Worm (Caenorhabditis elegans) whole organism, mixed stage, embryonic: ENCODE results near the gene Y46H3D.8.

Experiments
- M03D4.4 ChIP-seq: sonication (generic microtip); optimal IDR thresholded peaks from 2 replicates; lab custom pipeline; 2017; ENCODE audit warnings: mild to moderate bottlenecking, missing genetic modification characterization, missing compliant biosample characterization
- bed-3 ChIP-seq: fragments of 200-800 bp; sonication (Bioruptor generic); optimal IDR thresholded peaks from 3 replicates; lab custom pipeline; 2018; ENCODE audit warnings: mild to moderate bottlenecking, missing genetic modification characterization, moderate library complexity, missing compliant biosample characterization
- blmp-1 ChIP-seq: fragments of 150-350 bp; optimal IDR thresholded peaks from 2 replicates; lab custom pipeline; 2014; ENCODE audit warnings: missing biosample characterization, missing genetic modification characterization
- ceh-39 ChIP-seq: fragments of 150-350 bp; optimal IDR thresholded peaks from 2 replicates; lab custom pipeline; 2014; ENCODE audit warnings: missing biosample characterization, missing genetic modification characterization
- ceh-43 ChIP-seq: fragments of 200-800 bp; sonication (Bioruptor generic); optimal IDR thresholded peaks from 2 replicates; lab custom pipeline; 2018; ENCODE audit warnings: mild to moderate bottlenecking, missing genetic modification characterization, moderate library complexity, missing compliant biosample characterization
- ceh-83 ChIP-seq: fragments of 200-800 bp; sonication (Bioruptor generic); optimal IDR thresholded peaks from 2 replicates; lab custom pipeline; 2018; ENCODE audit warnings: mild to moderate bottlenecking, missing genetic modification characterization, missing compliant biosample characterization
- ces-1 ChIP-seq: fragments of 150-350 bp; optimal IDR thresholded peaks from 2 replicates; lab custom pipeline; 2014; ENCODE audit warnings: missing biosample characterization, missing genetic modification reagents, missing genetic modification characterization
- cnd-1 ChIP-seq: fragments of 200-800 bp; sonication (Bioruptor generic); optimal IDR thresholded peaks from 2 replicates; lab custom pipeline; 2018; ENCODE audit warnings: mild to moderate bottlenecking, missing genetic modification characterization, missing compliant biosample characterization
- drap-1 ChIP-seq: fragments of 200-800 bp; sonication (Bioruptor generic); optimal IDR thresholded peaks from 3 replicates; lab custom pipeline; 2018; ENCODE audit warnings: mild to moderate bottlenecking, missing genetic modification characterization, missing compliant biosample characterization
- elt-1 ChIP-seq: sonication (generic microtip); optimal IDR thresholded peaks from 2 replicates; lab custom pipeline; 2017; ENCODE audit warnings: missing genetic modification characterization, mild to moderate bottlenecking, missing compliant biosample characterization, antibody characterized with exemption, moderate library complexity, borderline replicate concordance; ENCODE audit not compliant: insufficient read depth
- ham-2 ChIP-seq: fragments of 200-800 bp; sonication (Bioruptor generic); optimal IDR thresholded peaks from 2 replicates; lab custom pipeline; 2018; ENCODE audit warnings: mild to moderate bottlenecking, missing genetic modification characterization, missing compliant biosample characterization
- lin-13 ChIP-seq: fragments of 150-350 bp; optimal IDR thresholded peaks from 2 replicates; lab custom pipeline; 2014; ENCODE audit warnings: missing biosample characterization, missing genetic modification characterization
- lin-32 ChIP-seq: fragments of 200-800 bp; sonication (Bioruptor generic); optimal IDR thresholded peaks from 2 replicates; lab custom pipeline; 2018; ENCODE audit warnings: mild to moderate bottlenecking, missing genetic modification characterization, missing compliant biosample characterization
- lsy-2 ChIP-seq: fragments of 150-350 bp; optimal IDR thresholded peaks from 2 replicates; lab custom pipeline; 2014; ENCODE audit warnings: missing biosample characterization, missing genetic modification characterization
- mab-5 ChIP-seq: fragments of 150-350 bp; optimal IDR thresholded peaks from 2 replicates; lab custom pipeline; 2014; ENCODE audit warnings: missing biosample characterization, missing genetic modification characterization
- mep-1 ChIP-seq: fragments of 150-350 bp; optimal IDR thresholded peaks from 2 replicates; lab custom pipeline; 2017; ENCODE audit warnings: missing biosample characterization, missing genetic modification reagents, missing genetic modification characterization, inconsistent platforms
- mls-2 ChIP-seq: sonication (generic microtip); optimal IDR thresholded peaks from 2 replicates; lab custom pipeline; 2016; ENCODE audit warnings: mild to moderate bottlenecking, missing genetic modification characterization, moderate library complexity, missing compliant biosample characterization
- nhr-12 ChIP-seq: fragments of 150-350 bp; optimal IDR thresholded peaks from 2 replicates; lab custom pipeline; 2014; ENCODE audit warnings: missing biosample characterization, missing genetic modification characterization
- nhr-2 ChIP-seq: fragments of 150-350 bp; optimal IDR thresholded peaks from 2 replicates; lab custom pipeline; 2014; ENCODE audit warnings: missing biosample characterization, missing genetic modification characterization
- nhr-237 ChIP-seq: fragments of 150-350 bp; optimal IDR thresholded peaks from 2 replicates; lab custom pipeline; 2014; ENCODE audit warnings: missing biosample characterization, missing genetic modification characterization
- nhr-28 ChIP-seq: fragments of 150-350 bp; optimal IDR thresholded peaks from 2 replicates; lab custom pipeline; 2014; ENCODE audit warnings: missing biosample characterization, missing genetic modification characterization
- nhr-76 ChIP-seq: sonication (generic microtip); optimal IDR thresholded peaks from 2 replicates; lab custom pipeline; 2017; ENCODE audit warnings: missing biosample characterization, missing genetic modification characterization
- pha-4 ChIP-seq: fragments of 150-350 bp; optimal IDR thresholded peaks from 2 replicates; lab custom pipeline; 2018; ENCODE audit warnings: missing biosample characterization, missing genetic modification reagents, missing genetic modification characterization
- sem-2 ChIP-seq: fragments of 200-800 bp; sonication (Bioruptor generic); optimal IDR thresholded peaks from 2 replicates; lab custom pipeline; 2018; ENCODE audit warnings: mild to moderate bottlenecking, missing genetic modification characterization, missing compliant biosample characterization
- snpc-4 ChIP-seq: fragments of 150-350 bp; optimal IDR thresholded peaks from 2 replicates; lab custom pipeline; 2014; ENCODE audit warnings: missing biosample characterization, missing genetic modification characterization
- sptf-1 ChIP-seq: sonication (generic microtip); optimal IDR thresholded peaks from 2 replicates; lab custom pipeline; 2017; ENCODE audit warnings: mild to moderate bottlenecking, missing genetic modification characterization, moderate library complexity, missing compliant biosample characterization
- unc-120 ChIP-seq: sonication (generic microtip); optimal IDR thresholded peaks from 2 replicates; lab custom pipeline; 2017; ENCODE audit warnings: missing genetic modification characterization, missing compliant biosample characterization; ENCODE audit not compliant: poor library complexity, severe bottlenecking
- unc-39 ChIP-seq: fragments of 150-350 bp; optimal IDR thresholded peaks from 2 replicates; lab custom pipeline; 2014; ENCODE audit warnings: missing biosample characterization, missing genetic modification characterization
- zip-8 ChIP-seq: fragments of 150-350 bp; optimal IDR thresholded peaks from 2 replicates; lab custom pipeline; 2014; ENCODE audit warnings: missing biosample characterization, missing genetic modification characterization
- ztf-11 ChIP-seq: fragments of 150-350 bp; optimal IDR thresholded peaks from 2 replicates; lab custom pipeline; 2014; ENCODE audit warnings: missing biosample characterization, missing genetic modification characterization

Gene Y46H3D.8

ce11 chrV:1631148-1631547 is at the start of gene Y46H3D.8:
Gene Y46H3D.8, minus strand, starts transcription at chrV:1631248.
- TF ChIP-seq nhr-2 (tag; lab: Kevin White, UChicago) (no peak), sptf-1 (tag; lab: Kevin White, UChicago) (no peak), unc-39 (tag; lab: Kevin White, UChicago) (no peak), blmp-1 (no peak), lsy-2 (tag; lab: Kevin White, UChicago) (no peak), pha-4 (tag; lab: Kevin White, UChicago) (no peak), nhr-28 (tag; lab: Kevin White, UChicago) (no peak), lin-32 (GFP tag; lab: Kevin White, UChicago) (no peak), cnd-1 (tag; lab: Kevin White, UChicago) (no peak)

- TF ChIP-seq ztf-11 (no peak), lin-32 (GFP tag; lab: Kevin White, UChicago) (no peak), drap-1 (GFP tag; lab: Kevin White, UChicago) (no peak), nhr-237 (tag; lab: Kevin White, UChicago) (no peak), elt-1 (tag; lab: Kevin White, UChicago) (no peak), blmp-1 (no peak), unc-120 (tag; lab: Kevin White, UChicago) (no peak), M03D4.4 (tag; lab: Kevin White, UChicago) (no peak), nhr-12 (tag; lab: Kevin White, UChicago) (no peak), ham-2 (GFP tag; lab: Kevin White, UChicago) (no peak), ceh-39 (tag; lab: Kevin White, UChicago) (no peak), pha-4 (tag; lab: Kevin White, UChicago) (no peak), mep-1 (tag; lab: Kevin White, UChicago) (no peak), mls-2 (tag; lab: Kevin White, UChicago) (no peak), ceh-83 (GFP tag; lab: Kevin White, UChicago) (no peak), nhr-76 (no peak), nhr-2 (tag; lab: Kevin White, UChicago) (no peak)
Measured at ce11 chrV:1680770-1681169, 49.7 kb upstream of the Y46H3D.8 start, which contains the start of gene srw-91. Gene srw-91, minus strand, starts transcription at chrV:1680870.

- no peak for TF ChIP-seq elt-1 (tag; lab: Kevin White, UChicago)
- TF ChIP-seq mls-2 (tag; lab: Kevin White, UChicago) = no peak
- no peak for TF ChIP-seq ham-2 (GFP tag; lab: Kevin White, UChicago)
- TF ChIP-seq nhr-76 = no peak
- no peak for TF ChIP-seq pha-4 (tag; lab: Kevin White, UChicago)
- no peak for TF ChIP-seq ceh-43 (GFP tag; lab: Kevin White, UChicago)
- no peak for TF ChIP-seq nhr-2 (tag; lab: Kevin White, UChicago)
- TF ChIP-seq drap-1 (GFP tag; lab: Kevin White, UChicago) = no peak
- TF ChIP-seq ceh-83 (GFP tag; lab: Kevin White, UChicago) = no peak
- TF ChIP-seq ces-1 (GFP tag; lab: Kevin White, UChicago) = no peak
- TF ChIP-seq ztf-11 = no peak
- no peak for TF ChIP-seq bed-3 (GFP tag; lab: Kevin White, UChicago)
- TF ChIP-seq mab-5 = no peak
- no peak for TF ChIP-seq nhr-28 (tag; lab: Kevin White, UChicago)
- TF ChIP-seq unc-39 (tag; lab: Kevin White, UChicago) = no peak
- no peak for TF ChIP-seq sem-2 (GFP tag; lab: Kevin White, UChicago)
- TF ChIP-seq zip-8 (tag; lab: Kevin White, UChicago) = no peak
- no peak for TF ChIP-seq cnd-1 (tag; lab: Kevin White, UChicago)
- no peak for TF ChIP-seq mep-1 (tag; lab: Kevin White, UChicago)
- no peak for TF ChIP-seq lin-13 (tag; lab: Kevin White, UChicago)
- TF ChIP-seq, all 35 proteins: peak for 0
Measured at ce11 chrV:1678228-1678627, 47.2 kb upstream of the Y46H3D.8 start, which contains the start of gene srw-98. Gene srw-98, minus strand, starts transcription at chrV:1678328.

ce11 chrV:1668216-1668615 is 37.2 kb upstream of the Y46H3D.8 start, which contains the start of gene irld-42:
Gene irld-42, plus strand, starts transcription at chrV:1668516.
- TF ChIP-seq pha-4 (tag; lab: Kevin White, UChicago) (no peak), ceh-39 (tag; lab: Kevin White, UChicago) (no peak), nhr-12 (tag; lab: Kevin White, UChicago) (no peak), bed-3 (GFP tag; lab: Kevin White, UChicago) (no peak), lin-32 (GFP tag; lab: Kevin White, UChicago) (no peak), snpc-4 (tag; lab: Kevin White, UChicago) (no peak), nhr-2 (tag; lab: Kevin White, UChicago) (no peak), lsy-2 (tag; lab: Kevin White, UChicago) (no peak), nhr-237 (tag; lab: Kevin White, UChicago) (no peak), mab-5 (no peak), nhr-28 (tag; lab: Kevin White, UChicago) (no peak), mls-2 (tag; lab: Kevin White, UChicago) (no peak), lin-13 (tag; lab: Kevin White, UChicago) (no peak), ces-1 (GFP tag; lab: Kevin White, UChicago) (no peak)
